Worm (Caenorhabditis elegans) whole organism, L1 larva: Measurements from ENCODE around the gene lelo-1.

ENCODE experiments used
- C16A3.4 ChIP-seq: fragments of 150-350 bp; optimal IDR thresholded peaks from 2 replicates; lab custom pipeline; 2014; ENCODE audit warnings: missing biosample characterization, missing genetic modification characterization
- C34B4.2 ChIP-seq: sonication (generic microtip); optimal IDR thresholded peaks from 2 replicates; lab custom pipeline; 2017; ENCODE audit warnings: mild to moderate bottlenecking, missing genetic modification characterization, missing compliant biosample characterization
- F16B12.6 ChIP-seq: fragments of 150-350 bp; optimal IDR thresholded peaks from 2 replicates; lab custom pipeline; 2014; ENCODE audit warnings: missing biosample characterization, missing genetic modification characterization
- aly-2 ChIP-seq: fragments of 150-350 bp; optimal IDR thresholded peaks from 2 replicates; lab custom pipeline; 2014; ENCODE audit warnings: missing biosample characterization, missing genetic modification characterization
- ceh-63 ChIP-seq: fragments of 200-800 bp; sonication (Bioruptor generic); optimal IDR thresholded peaks from 2 replicates; lab custom pipeline; 2018; ENCODE audit warnings: mild to moderate bottlenecking, missing genetic modification characterization, missing compliant biosample characterization
- ceh-8 ChIP-seq: fragments of 200-800 bp; sonication (Bioruptor generic); optimal IDR thresholded peaks from 2 replicates; lab custom pipeline; 2018; ENCODE audit warnings: mild to moderate bottlenecking, missing genetic modification characterization, moderate library complexity, missing compliant biosample characterization
- dsc-1 ChIP-seq: sonication (generic microtip); optimal IDR thresholded peaks from 2 replicates; lab custom pipeline; 2016; ENCODE audit warnings: mild to moderate bottlenecking, missing genetic modification characterization, missing compliant biosample characterization
- egl-13 ChIP-seq: sonication (generic microtip); optimal IDR thresholded peaks from 2 replicates; lab custom pipeline; 2016; ENCODE audit warnings: missing genotype, missing genetic modification reagents, missing genetic modification characterization, missing compliant biosample characterization
- elt-2 ChIP-seq: sonication (generic microtip); optimal IDR thresholded peaks from 2 replicates; lab custom pipeline; 2016; ENCODE audit warnings: missing genetic modification characterization, mild to moderate bottlenecking, inconsistent platforms, missing compliant biosample characterization, missing genetic modification reagents
- fkh-4 ChIP-seq: sonication (generic microtip); optimal IDR thresholded peaks from 2 replicates; lab custom pipeline; 2016; ENCODE audit warnings: missing compliant biosample characterization, missing genetic modification characterization, borderline replicate concordance
- fkh-8 ChIP-seq: sonication (generic microtip); optimal IDR thresholded peaks from 2 replicates; lab custom pipeline; 2016; ENCODE audit warnings: mild to moderate bottlenecking, missing genetic modification characterization, missing compliant biosample characterization
- hlh-17 ChIP-seq: fragments of 200-800 bp; sonication (Bioruptor generic); optimal IDR thresholded peaks from 2 replicates; lab custom pipeline; 2018; ENCODE audit warnings: missing genetic modification characterization, mild to moderate bottlenecking, missing compliant biosample characterization, moderate library complexity, borderline replicate concordance
- irx-1 ChIP-seq: sonication (generic microtip); optimal IDR thresholded peaks from 2 replicates; lab custom pipeline; 2016; ENCODE audit warnings: missing genetic modification characterization, missing compliant biosample characterization
- isw-1 ChIP-seq: fragments of 200-800 bp; sonication (Bioruptor generic); IDR thresholded peaks from 2 replicates; pipeline ENCODE4 v1.3.6; 2022; ENCODE audit warnings: missing genetic modification characterization, missing compliant biosample characterization
- jun-1 ChIP-seq: fragments of 150-350 bp; optimal IDR thresholded peaks from 2 replicates; lab custom pipeline; 2014; ENCODE audit warnings: missing biosample characterization, missing genetic modification reagents, missing genetic modification characterization
- lin-13 ChIP-seq: fragments of 150-350 bp; optimal IDR thresholded peaks from 2 replicates; lab custom pipeline; 2014; ENCODE audit warnings: missing biosample characterization, missing genetic modification reagents, missing genetic modification characterization
- lin-35 ChIP-seq, 2 experiments: fragments of 150-350 bp; optimal IDR thresholded peaks; 2 replicates each; lab custom pipeline; 2014; ENCODE audit warnings: missing biosample characterization in 2 of 2, missing genetic modification characterization in 2 of 2, missing genetic modification reagents in 2 of 2
- lir-3 ChIP-seq: sonication (generic microtip); optimal IDR thresholded peaks from 2 replicates; lab custom pipeline; 2016; ENCODE audit warnings: mild to moderate bottlenecking, missing genetic modification characterization, moderate library complexity, missing compliant biosample characterization; ENCODE audit not compliant: poor library complexity
- mep-1 ChIP-seq: fragments of 150-350 bp; optimal IDR thresholded peaks from 2 replicates; lab custom pipeline; 2014; ENCODE audit warnings: missing biosample characterization, missing genetic modification characterization
- nhr-47 ChIP-seq: sonication (generic microtip); optimal IDR thresholded peaks from 2 replicates; lab custom pipeline; 2016; ENCODE audit warnings: mild to moderate bottlenecking, missing genetic modification characterization, moderate library complexity, missing compliant biosample characterization
- nhr-77 ChIP-seq: fragments of 150-350 bp; optimal IDR thresholded peaks from 2 replicates; lab custom pipeline; 2014; ENCODE audit warnings: missing biosample characterization, missing genetic modification characterization
- nhr-85 ChIP-seq: sonication (generic microtip); peaks from one replicate; lab custom pipeline; 2016; ENCODE audit warnings: missing genetic modification characterization, inconsistent platforms, missing compliant biosample characterization
- nhr-90 ChIP-seq: sonication (generic microtip); optimal IDR thresholded peaks from 2 replicates; lab custom pipeline; 2016; ENCODE audit warnings: mild to moderate bottlenecking, missing genetic modification characterization, missing compliant biosample characterization; ENCODE audit not compliant: poor library complexity
- pax-3 ChIP-seq: fragments of 200-800 bp; sonication (Bioruptor generic); optimal IDR thresholded peaks from 2 replicates; lab custom pipeline; 2018; ENCODE audit warnings: mild to moderate bottlenecking, missing genetic modification characterization, moderate library complexity, missing compliant biosample characterization
- sox-4 ChIP-seq: sonication (generic microtip); optimal IDR thresholded peaks from 2 replicates; lab custom pipeline; 2016; ENCODE audit warnings: missing genetic modification characterization, missing compliant biosample characterization
- swsn-7 ChIP-seq: sonication (generic microtip); optimal IDR thresholded peaks from 2 replicates; lab custom pipeline; 2016; ENCODE audit warnings: missing genetic modification characterization, missing compliant biosample characterization
- tbx-2 ChIP-seq: sonication (generic microtip); optimal IDR thresholded peaks from 2 replicates; lab custom pipeline; 2016; ENCODE audit warnings: missing genetic modification characterization, missing compliant biosample characterization
- unc-130 ChIP-seq: fragments of 150-350 bp; optimal IDR thresholded peaks from 2 replicates; lab custom pipeline; 2017; ENCODE audit warnings: missing biosample characterization, missing genetic modification characterization, inconsistent platforms
- unc-86 ChIP-seq: sonication (generic microtip); optimal IDR thresholded peaks from 2 replicates; lab custom pipeline; 2016; ENCODE audit warnings: missing genetic modification characterization, missing compliant biosample characterization
- xbp-1 ChIP-seq: sonication (generic microtip); optimal IDR thresholded peaks from 2 replicates; lab custom pipeline; 2016; ENCODE audit warnings: missing genetic modification characterization, missing compliant biosample characterization
- zip-4 ChIP-seq: fragments of 200-800 bp; sonication (Bioruptor generic); optimal IDR thresholded peaks from 2 replicates; lab custom pipeline; 2018; ENCODE audit warnings: mild to moderate bottlenecking, missing genetic modification characterization, moderate library complexity, missing compliant biosample characterization
- ztf-11 ChIP-seq, 2 experiments: sonication (generic microtip); optimal IDR thresholded peaks; 2 replicates each; lab custom pipeline; 2016 to 2017; ENCODE audit warnings: missing genetic modification characterization in 2 of 2, missing biosample characterization in 1 of 2, missing compliant biosample characterization in 1 of 2

The lelo-1 gene

ce11 chrII:6290047-6290582 lies 44.0 kb downstream of the lelo-1 start, which contains the start of gene upb-1 (continued):
- TF ChIP-seq ceh-8 (GFP tag; lab: Kevin White, UChicago) (no peak), C34B4.2 (tag; lab: Kevin White, UChicago) (no peak), nhr-77 (no peak), jun-1 (no peak), ztf-11 (tag; optimal IDR thresholded peaks at IDR 0.05; lab: Kevin White, UChicago) (no peak), tbx-2 (tag; lab: Kevin White, UChicago) (no peak), sox-4 (tag; lab: Kevin White, UChicago) (no peak), swsn-7 (peak; percentile 7), aly-2 (tag; lab: Kevin White, UChicago) (no peak), egl-13 (tag; lab: Kevin White, UChicago) (no peak), hlh-17 (GFP tag; lab: Kevin White, UChicago) (no peak), unc-86 (tag; lab: Kevin White, UChicago) (no peak), lin-35 (GFP tag; optimal IDR thresholded peaks at IDR 0.05; lab: Kevin White, UChicago) (no peak), nhr-85 (tag; lab: Kevin White, UChicago) (no peak), isw-1 (GFP tag; lab: Robert Waterston, UW) (no peak), F16B12.6 (tag; lab: Kevin White, UChicago) (no peak), lir-3 (no peak), lin-13 (GFP tag; lab: Kevin White, UChicago) (no peak), mep-1 (tag; lab: Kevin White, UChicago) (peak; percentile 21), irx-1 (tag; lab: Kevin White, UChicago) (no peak), zip-4 (GFP tag; lab: Kevin White, UChicago) (no peak), fkh-8 (tag; lab: Kevin White, UChicago) (no peak), pax-3 (tag; lab: Kevin White, UChicago) (no peak), nhr-90 (tag; lab: Kevin White, UChicago) (no peak), elt-2 (peak; percentile 32), nhr-47 (tag; lab: Kevin White, UChicago) (peak; percentile 3), fkh-4 (no peak), C16A3.4 (tag; lab: Kevin White, UChicago) (no peak), ceh-63 (GFP tag; lab: Kevin White, UChicago) (no peak), xbp-1 (tag; lab: Kevin White, UChicago) (no peak)

- no peak for TF ChIP-seq unc-130 (tag; lab: Kevin White, UChicago)
Observed at ce11 chrII:6292527-6292926, 46.4 kb downstream of the lelo-1 start, which contains the start of gene nyn-3. nyn-3 (minus strand) TSS chrII:6292627.

- TF ChIP-seq C34B4.2 (tag; lab: Kevin White, UChicago) (no peak), fkh-8 (tag; lab: Kevin White, UChicago) (peak; percentile 51), dsc-1 (peak; percentile 27), jun-1 (no peak)
Observed at ce11 chrII:6294261-6294660, 48.1 kb downstream of the lelo-1 start, which contains the start of gene mps-1. mps-1 (minus strand) TSS chrII:6294361.
